Comparison of ENCODE assay signal across 2 fruit fly cellular contexts in genomic region chr3R:13978078-13978559, dm6.
TF ChIP-seq lines count a peak whose summit lies in the region.

No protein-coding gene starts in this region.

- no peak for TF ChIP-seq CTCF in whole organism, embryonic (GFP tag; optimal IDR thresholded peaks at IDR 0.05; lab: Kevin White, UChicago)

TF ChIP-seq in whole organism, embryonic, 481 proteins besides CTCF, POLR2A, EP300 and RAD21 (continues in another document):
- TF ChIP-seq Hr3 (GFP tag; optimal IDR thresholded peaks at IDR 0.05; lab: Kevin White, UChicago) (peak; percentile 29), CG10431 (GFP tag; optimal IDR thresholded peaks at IDR 0.05; lab: Kevin White, UChicago) (peak; percentile 31), zfh1 (GFP tag; IDR thresholded peaks at IDR 0.05; lab: Robert Waterston, UW) (no peak), CG13296 (GFP tag; optimal IDR thresholded peaks at IDR 0.05; lab: Kevin White, UChicago) (no peak), lab (GFP tag; optimal IDR thresholded peaks at IDR 0.05; lab: Kevin White, UChicago) (peak; percentile 10), CG8290 (GFP tag; optimal IDR thresholded peaks at IDR 0.05; lab: Kevin White, UChicago) (no peak), CG8290 (tag; optimal IDR thresholded peaks at IDR 0.05; lab: Kevin White, UChicago) (peak in 1 of 2 experiments; percentile 36), sna (GFP tag; IDR thresholded peaks at IDR 0.05; lab: Robert Waterston, UW; ENCODE audit: partially characterized antibody) (0 out of 2 replicates have a peak, but pooled peaks have one; percentile 35), CG15696 (tag; optimal IDR thresholded peaks at IDR 0.05; lab: Kevin White, UChicago) (no peak), CG1832 (GFP tag; optimal IDR thresholded peaks at IDR 0.05; lab: Kevin White, UChicago) (peak; percentile 68), H2.0 (GFP tag; IDR thresholded peaks at IDR 0.05; lab: Robert Waterston, UW) (no peak), Vsx1 (GFP tag; optimal IDR thresholded peaks at IDR 0.05; lab: Kevin White, UChicago) (peak; percentile 51), aop (GFP tag; IDR thresholded peaks at IDR 0.05; lab: Robert Waterston, UW) (no peak), CG2712 (tag; optimal IDR thresholded peaks at IDR 0.05; lab: Kevin White, UChicago) (no peak), CG17385 (GFP tag; optimal IDR thresholded peaks at IDR 0.05; lab: Kevin White, UChicago) (no peak), ttk (GFP tag; IDR thresholded peaks at IDR 0.05; lab: Robert Waterston, UW) (peak; percentile 63; the same call in 1 of the 2 replicates), bigmax (GFP tag; optimal IDR thresholded peaks at IDR 0.05; lab: Kevin White, UChicago) (peak; percentile 92), CG7357 (GFP tag; IDR thresholded peaks at IDR 0.05; lab: Robert Waterston, UW) (no peak), Dref (GFP tag; IDR thresholded peaks at IDR 0.05; lab: Robert Waterston, UW) (no peak), C15 (GFP tag; IDR thresholded peaks at IDR 0.05; lab: Robert Waterston, UW) (no peak), Kr (GFP tag; optimal IDR thresholded peaks at IDR 0.05; lab: Kevin White, UChicago) (no peak), zf30C (GFP tag; optimal IDR thresholded peaks at IDR 0.05; lab: Kevin White, UChicago) (no peak), Trl (optimal IDR thresholded peaks at IDR 0.05; lab: Kevin White, UChicago) (peak; percentile 10 to 23), Trl (GFP tag; optimal IDR thresholded peaks at IDR 0.05; lab: Kevin White, UChicago) (no peak), run (tag; optimal IDR thresholded peaks at IDR 0.05; lab: Kevin White, UChicago) (peak; percentile 18), Doc2 (GFP tag; IDR thresholded peaks at IDR 0.05; lab: Robert Waterston, UW) (no peak), abd-A (tag; optimal IDR thresholded peaks at IDR 0.05; lab: Kevin White, UChicago) (peak; percentile 90), Side (GFP tag; optimal IDR thresholded peaks at IDR 0.05; lab: Kevin White, UChicago) (no peak), onecut (GFP tag; IDR thresholded peaks at IDR 0.05; lab: Robert Waterston, UW) (0 out of 2 replicates have a peak, but pooled peaks have one; percentile 12), Pdp1 (GFP tag; optimal IDR thresholded peaks at IDR 0.05; lab: Kevin White, UChicago) (peak in 1 of 2 experiments; percentile 63), Bdp1 (GFP tag; optimal IDR thresholded peaks at IDR 0.05; lab: Kevin White, UChicago) (no peak), hb (GFP tag; IDR thresholded peaks at IDR 0.05; lab: Robert Waterston, UW; ENCODE audit: partially characterized antibody) (no peak), CG6791 (GFP tag; IDR thresholded peaks at IDR 0.05; lab: Robert Waterston, UW; ENCODE audit: partially characterized antibody) (no peak), klu (GFP tag; IDR thresholded peaks at IDR 0.05; lab: Robert Waterston, UW) (no peak), Myb (GFP tag; optimal IDR thresholded peaks at IDR 0.05; lab: Kevin White, UChicago) (no peak), cad (GFP tag; optimal IDR thresholded peaks at IDR 0.05; lab: Kevin White, UChicago) (no peak), CG7271 (tag; optimal IDR thresholded peaks at IDR 0.05; lab: Kevin White, UChicago) (no peak), NfI (GFP tag; optimal IDR thresholded peaks at IDR 0.05; lab: Kevin White, UChicago) (no peak), disco-r (GFP tag; optimal IDR thresholded peaks at IDR 0.05; lab: Kevin White, UChicago) (no peak), Xrp1 (GFP tag; IDR thresholded peaks at IDR 0.05; lab: Robert Waterston, UW) (0 out of 2 replicates have a peak, but pooled peaks have one; percentile 12), sc (optimal IDR thresholded peaks at IDR 0.05; lab: Kevin White, UChicago) (no peak), sc (GFP tag; optimal IDR thresholded peaks at IDR 0.05; lab: Kevin White, UChicago) (no peak), Hr78 (GFP tag; optimal IDR thresholded peaks at IDR 0.05; lab: Kevin White, UChicago) (peak in 1 of 2 experiments; percentile 96), lov (optimal IDR thresholded peaks at IDR 0.05; lab: Kevin White, UChicago) (no peak), lov (GFP tag; IDR thresholded peaks at IDR 0.05; lab: Robert Waterston, UW) (0 out of 3 replicates have a peak, but pooled peaks have one; percentile 5), sens (GFP tag; lab: Kevin White, UChicago) (peak; percentile 87)

TF ChIP-seq in whole organism, prepupa, 60 proteins besides CTCF, POLR2A, EP300 and RAD21:
- TF ChIP-seq fkh (GFP tag; optimal IDR thresholded peaks at IDR 0.05; lab: Kevin White, UChicago): peak; percentile 68
- TF ChIP-seq Eip93F (GFP tag; optimal IDR thresholded peaks at IDR 0.05; lab: Kevin White, UChicago): no peak
- TF ChIP-seq svp (GFP tag; lab: Kevin White, UChicago): peak; percentile 92
TF ChIP-seq in whole organism, prepupa: peak in this region for 2.

Comparison
In these comparisons a context has a peak if more than half of its experiments do, and no peak if none do; other contexts are left out.
1. Of the 7 proteins assayed by ChIP-seq in both whole organism, embryonic and whole organism, prepupa: peak only in whole organism, embryonic: Blimp-1; only in whole organism, prepupa: none; in both: none; in neither: 6.